Worm (Caenorhabditis elegans) whole organism, mixed stage, embryonic: ENCODE data around the gene wrt-10.

Source experiments
- M03D4.4 ChIP-seq: sonication (generic microtip); optimal IDR thresholded peaks from 2 replicates; lab custom pipeline; 2017; ENCODE audit warnings: mild to moderate bottlenecking, missing genetic modification characterization, missing compliant biosample characterization
- blmp-1 ChIP-seq: fragments of 150-350 bp; optimal IDR thresholded peaks from 2 replicates; lab custom pipeline; 2014; ENCODE audit warnings: missing biosample characterization, missing genetic modification characterization
- ceh-39 ChIP-seq: fragments of 150-350 bp; optimal IDR thresholded peaks from 2 replicates; lab custom pipeline; 2014; ENCODE audit warnings: missing biosample characterization, missing genetic modification characterization
- ceh-43 ChIP-seq: fragments of 200-800 bp; sonication (Bioruptor generic); optimal IDR thresholded peaks from 2 replicates; lab custom pipeline; 2018; ENCODE audit warnings: mild to moderate bottlenecking, missing genetic modification characterization, moderate library complexity, missing compliant biosample characterization
- ceh-83 ChIP-seq: fragments of 200-800 bp; sonication (Bioruptor generic); optimal IDR thresholded peaks from 2 replicates; lab custom pipeline; 2018; ENCODE audit warnings: mild to moderate bottlenecking, missing genetic modification characterization, missing compliant biosample characterization
- ces-1 ChIP-seq: fragments of 150-350 bp; optimal IDR thresholded peaks from 2 replicates; lab custom pipeline; 2014; ENCODE audit warnings: missing biosample characterization, missing genetic modification reagents, missing genetic modification characterization
- cnd-1 ChIP-seq: fragments of 200-800 bp; sonication (Bioruptor generic); optimal IDR thresholded peaks from 2 replicates; lab custom pipeline; 2018; ENCODE audit warnings: mild to moderate bottlenecking, missing genetic modification characterization, missing compliant biosample characterization
- drap-1 ChIP-seq: fragments of 200-800 bp; sonication (Bioruptor generic); optimal IDR thresholded peaks from 3 replicates; lab custom pipeline; 2018; ENCODE audit warnings: mild to moderate bottlenecking, missing genetic modification characterization, missing compliant biosample characterization
- elt-1 ChIP-seq: sonication (generic microtip); optimal IDR thresholded peaks from 2 replicates; lab custom pipeline; 2017; ENCODE audit warnings: missing genetic modification characterization, mild to moderate bottlenecking, missing compliant biosample characterization, antibody characterized with exemption, moderate library complexity, borderline replicate concordance; ENCODE audit not compliant: insufficient read depth
- elt-3 ChIP-seq: fragments of 150-350 bp; optimal IDR thresholded peaks from 2 replicates; lab custom pipeline; 2014; ENCODE audit warnings: missing biosample characterization, missing genetic modification characterization
- ham-2 ChIP-seq: fragments of 200-800 bp; sonication (Bioruptor generic); optimal IDR thresholded peaks from 2 replicates; lab custom pipeline; 2018; ENCODE audit warnings: mild to moderate bottlenecking, missing genetic modification characterization, missing compliant biosample characterization
- lin-13 ChIP-seq: fragments of 150-350 bp; optimal IDR thresholded peaks from 2 replicates; lab custom pipeline; 2014; ENCODE audit warnings: missing biosample characterization, missing genetic modification characterization
- lin-32 ChIP-seq: fragments of 200-800 bp; sonication (Bioruptor generic); optimal IDR thresholded peaks from 2 replicates; lab custom pipeline; 2018; ENCODE audit warnings: mild to moderate bottlenecking, missing genetic modification characterization, missing compliant biosample characterization
- mab-5 ChIP-seq: fragments of 150-350 bp; optimal IDR thresholded peaks from 2 replicates; lab custom pipeline; 2014; ENCODE audit warnings: missing biosample characterization, missing genetic modification characterization
- mep-1 ChIP-seq: fragments of 150-350 bp; optimal IDR thresholded peaks from 2 replicates; lab custom pipeline; 2017; ENCODE audit warnings: missing biosample characterization, missing genetic modification reagents, missing genetic modification characterization, inconsistent platforms
- mls-2 ChIP-seq: sonication (generic microtip); optimal IDR thresholded peaks from 2 replicates; lab custom pipeline; 2016; ENCODE audit warnings: mild to moderate bottlenecking, missing genetic modification characterization, moderate library complexity, missing compliant biosample characterization
- nhr-12 ChIP-seq: fragments of 150-350 bp; optimal IDR thresholded peaks from 2 replicates; lab custom pipeline; 2014; ENCODE audit warnings: missing biosample characterization, missing genetic modification characterization
- nhr-2 ChIP-seq: fragments of 150-350 bp; optimal IDR thresholded peaks from 2 replicates; lab custom pipeline; 2014; ENCODE audit warnings: missing biosample characterization, missing genetic modification characterization
- nhr-28 ChIP-seq: fragments of 150-350 bp; optimal IDR thresholded peaks from 2 replicates; lab custom pipeline; 2014; ENCODE audit warnings: missing biosample characterization, missing genetic modification characterization
- nhr-76 ChIP-seq: sonication (generic microtip); optimal IDR thresholded peaks from 2 replicates; lab custom pipeline; 2017; ENCODE audit warnings: missing biosample characterization, missing genetic modification characterization
- pha-4 ChIP-seq: fragments of 150-350 bp; optimal IDR thresholded peaks from 2 replicates; lab custom pipeline; 2018; ENCODE audit warnings: missing biosample characterization, missing genetic modification reagents, missing genetic modification characterization
- sem-2 ChIP-seq: fragments of 200-800 bp; sonication (Bioruptor generic); optimal IDR thresholded peaks from 2 replicates; lab custom pipeline; 2018; ENCODE audit warnings: mild to moderate bottlenecking, missing genetic modification characterization, missing compliant biosample characterization
- snpc-4 ChIP-seq: fragments of 150-350 bp; optimal IDR thresholded peaks from 2 replicates; lab custom pipeline; 2014; ENCODE audit warnings: missing biosample characterization, missing genetic modification characterization
- sptf-1 ChIP-seq: sonication (generic microtip); optimal IDR thresholded peaks from 2 replicates; lab custom pipeline; 2017; ENCODE audit warnings: mild to moderate bottlenecking, missing genetic modification characterization, moderate library complexity, missing compliant biosample characterization
- tbx-8 ChIP-seq: fragments of 200-800 bp; sonication (Bioruptor generic); optimal IDR thresholded peaks from 2 replicates; lab custom pipeline; 2018; ENCODE audit warnings: mild to moderate bottlenecking, missing genetic modification characterization, moderate library complexity, missing compliant biosample characterization
- unc-120 ChIP-seq: sonication (generic microtip); optimal IDR thresholded peaks from 2 replicates; lab custom pipeline; 2017; ENCODE audit warnings: missing genetic modification characterization, missing compliant biosample characterization; ENCODE audit not compliant: poor library complexity, severe bottlenecking
- unc-39 ChIP-seq: fragments of 150-350 bp; optimal IDR thresholded peaks from 2 replicates; lab custom pipeline; 2014; ENCODE audit warnings: missing biosample characterization, missing genetic modification characterization
- unc-62 ChIP-seq: fragments of 150-350 bp; optimal IDR thresholded peaks from 2 replicates; lab custom pipeline; 2014; ENCODE audit warnings: missing biosample characterization, missing genetic modification reagents, missing genetic modification characterization
- zip-8 ChIP-seq: fragments of 150-350 bp; optimal IDR thresholded peaks from 2 replicates; lab custom pipeline; 2014; ENCODE audit warnings: missing biosample characterization, missing genetic modification characterization
- ztf-11 ChIP-seq: fragments of 150-350 bp; optimal IDR thresholded peaks from 2 replicates; lab custom pipeline; 2014; ENCODE audit warnings: missing biosample characterization, missing genetic modification characterization

Gene wrt-10

ce11 chrII:7558864-7559263, 24.5 kb upstream of the wrt-10 start:
- no peak for TF ChIP-seq lin-13
- TF ChIP-seq mep-1 (tag; lab: Kevin White, UChicago): no peak
- no peak for TF ChIP-seq nhr-12
- no peak for TF ChIP-seq lin-32 (GFP tag; lab: Kevin White, UChicago)
- no peak for TF ChIP-seq mab-5
- no peak for TF ChIP-seq sem-2 (GFP tag; lab: Kevin White, UChicago)
- no peak for TF ChIP-seq ham-2 (GFP tag; lab: Kevin White, UChicago)
- TF ChIP-seq unc-120: no peak
- no peak for TF ChIP-seq ceh-39 (tag; lab: Kevin White, UChicago)
- TF ChIP-seq sptf-1 (tag; lab: Kevin White, UChicago): no peak
- no peak for TF ChIP-seq ceh-43 (GFP tag; lab: Kevin White, UChicago)
- TF ChIP-seq pha-4 (tag; lab: Kevin White, UChicago): no peak
- no peak for TF ChIP-seq nhr-2 (tag; lab: Kevin White, UChicago)
- TF ChIP-seq nhr-76 (tag; lab: Kevin White, UChicago): no peak

DNA sequence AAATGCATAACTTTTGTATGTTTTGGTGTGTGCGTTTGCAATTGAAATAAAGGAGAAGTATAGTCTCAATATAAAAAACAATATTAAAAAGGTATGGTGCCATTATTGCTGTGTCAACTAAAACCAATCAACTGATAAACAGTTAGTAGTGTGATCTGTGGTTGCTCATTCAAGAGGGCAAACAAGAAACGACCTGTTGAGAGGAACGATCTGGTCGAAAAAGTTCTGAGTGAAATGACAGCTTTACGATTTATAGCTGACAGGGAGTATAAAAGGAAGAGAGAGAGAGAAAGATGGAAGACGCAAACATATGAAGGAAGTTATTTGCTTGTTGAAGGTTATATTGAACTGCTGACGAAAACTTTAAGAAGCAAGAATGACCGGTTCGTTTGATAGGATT, 23.6 kb upstream of the wrt-10 start:
- TF ChIP-seq ces-1 (GFP tag; lab: Kevin White, UChicago) (no peak), mep-1 (tag; lab: Kevin White, UChicago) (no peak), lin-13 (no peak), nhr-76 (tag; lab: Kevin White, UChicago) (no peak), nhr-28 (tag; lab: Kevin White, UChicago) (no peak), tbx-8 (GFP tag; lab: Kevin White, UChicago) (no peak), nhr-12 (no peak), ham-2 (GFP tag; lab: Kevin White, UChicago) (no peak), zip-8 (tag; lab: Kevin White, UChicago) (no peak), elt-1 (tag; lab: Kevin White, UChicago) (no peak), ceh-43 (GFP tag; lab: Kevin White, UChicago) (no peak), cnd-1 (no peak), ztf-11 (tag; lab: Kevin White, UChicago) (no peak), snpc-4 (tag; lab: Kevin White, UChicago) (no peak), ceh-39 (tag; lab: Kevin White, UChicago) (no peak), drap-1 (no peak), blmp-1 (tag; lab: Kevin White, UChicago) (no peak), M03D4.4 (tag; lab: Kevin White, UChicago) (no peak)

DNA sequence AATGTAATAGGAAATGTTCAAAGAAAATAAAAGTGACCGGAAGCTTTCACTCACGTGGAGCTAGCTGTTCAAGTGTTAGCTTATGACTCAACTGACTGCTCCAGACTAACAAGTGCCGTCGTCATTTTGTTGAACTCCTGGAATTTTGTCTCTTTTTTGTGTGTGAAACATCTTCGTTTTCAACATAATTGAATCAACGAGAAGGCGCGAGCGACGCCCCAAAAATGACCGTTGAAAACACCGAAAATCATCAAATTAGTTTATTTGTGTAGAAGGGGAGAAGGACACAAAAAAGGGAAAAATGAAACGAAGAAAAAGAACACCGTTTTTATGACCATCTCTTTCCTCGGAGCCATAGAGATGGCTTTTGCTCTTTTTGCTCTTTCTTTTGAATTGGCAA, 21.1 kb upstream of the wrt-10 start, which contains the start of gene ZK1290.14:
Gene ZK1290.14, minus strand, starts transcription at position 139 of the 400 bp plus-strand sequence.
- TF ChIP-seq unc-39 (tag; lab: Kevin White, UChicago) (no peak), ceh-43 (GFP tag; lab: Kevin White, UChicago) (no peak), nhr-76 (tag; lab: Kevin White, UChicago) (no peak), mls-2 (tag; lab: Kevin White, UChicago) (no peak), ceh-83 (GFP tag; lab: Kevin White, UChicago) (no peak), sptf-1 (tag; lab: Kevin White, UChicago) (no peak), ces-1 (GFP tag; lab: Kevin White, UChicago) (no peak), elt-1 (tag; lab: Kevin White, UChicago) (no peak), nhr-2 (tag; lab: Kevin White, UChicago) (no peak), unc-62 (GFP tag; lab: Kevin White, UChicago) (no peak), mab-5 (no peak), blmp-1 (tag; lab: Kevin White, UChicago) (no peak), unc-120 (no peak), M03D4.4 (tag; lab: Kevin White, UChicago) (no peak), pha-4 (tag; lab: Kevin White, UChicago) (no peak), cnd-1 (no peak)

ce11 chrII:7554716-7555247, 20.4 kb upstream of the wrt-10 start:
- TF ChIP-seq sem-2 (GFP tag; lab: Kevin White, UChicago) (no peak), M03D4.4 (tag; lab: Kevin White, UChicago) (no peak), unc-120 (no peak), nhr-76 (tag; lab: Kevin White, UChicago) (no peak), nhr-28 (tag; lab: Kevin White, UChicago) (no peak), nhr-12 (no peak), unc-39 (tag; lab: Kevin White, UChicago) (no peak), ztf-11 (tag; lab: Kevin White, UChicago) (no peak), elt-3 (no peak), snpc-4 (tag; lab: Kevin White, UChicago) (no peak), unc-62 (GFP tag; lab: Kevin White, UChicago) (no peak)
